Fruit fly (Drosophila melanogaster) whole organism, prepupa: ENCODE measurements around the gene Fancd2.

Experiments
- CG10631 ChIP-seq: fragments of 200-800 bp; sonication (Bioruptor generic); optimal IDR thresholded peaks from 2 replicates; lab custom pipeline; 2016; ENCODE audit warnings: missing biosample characterization, missing genetic modification characterization
- CG11762 ChIP-seq: fragments of 200-800 bp; sonication (Bioruptor generic); optimal IDR thresholded peaks from 3 replicates; lab custom pipeline; 2016; ENCODE audit warnings: missing biosample characterization, missing genetic modification characterization; ENCODE audit not compliant: insufficient read depth
- CG11902 ChIP-seq: fragments of 200-800 bp; sonication (Bioruptor generic); optimal IDR thresholded peaks from 3 replicates; lab custom pipeline; 2016; ENCODE audit warnings: missing biosample characterization, missing genetic modification characterization
- CG15336 ChIP-seq: fragments of 200-800 bp; sonication (Bioruptor generic); IDR thresholded peaks from 2 replicates; pipeline ENCODE4 v1.3.6; 2022; ENCODE audit warnings: missing biosample characterization, missing genetic modification characterization
- CG3032 ChIP-seq: fragments of 200-800 bp; optimal IDR thresholded peaks from 2 replicates; lab custom pipeline; 2019; ENCODE audit warnings: missing biosample characterization, mild to moderate bottlenecking, missing genetic modification characterization, moderate library complexity
- CG31627 ChIP-seq: fragments of 200-800 bp; sonication (Bioruptor generic); optimal IDR thresholded peaks from 3 replicates; lab custom pipeline; 2016; ENCODE audit warnings: missing biosample characterization, missing genetic modification characterization
- CG34406 ChIP-seq: fragments of 200-800 bp; sonication (Bioruptor generic); optimal IDR thresholded peaks from 3 replicates; lab custom pipeline; 2016; ENCODE audit warnings: missing biosample characterization, missing genetic modification characterization
- CG6163 ChIP-seq: fragments of 200-800 bp; sonication (Bioruptor generic); IDR thresholded peaks from 3 replicates; pipeline ENCODE4 v1.3.6; 2022; ENCODE audit warnings: missing biosample characterization, missing genetic modification characterization
- CG6808 ChIP-seq: fragments of 200-800 bp; sonication (Bioruptor generic); optimal IDR thresholded peaks from 3 replicates; lab custom pipeline; 2017; ENCODE audit warnings: missing biosample characterization, missing genetic modification characterization, mild to moderate bottlenecking, moderate library complexity, missing genetic modification reagents
- CG7368 ChIP-seq: fragments of 200-800 bp; sonication (Bioruptor generic); optimal IDR thresholded peaks from 3 replicates; lab custom pipeline; 2016; ENCODE audit warnings: missing biosample characterization, missing genetic modification characterization
- CG8119 ChIP-seq: fragments of 200-800 bp; sonication (Bioruptor generic); IDR thresholded peaks from 3 replicates; pipeline ENCODE4 v1.3.6; 2022; ENCODE audit warnings: missing biosample characterization, missing genetic modification characterization
- CG8319 ChIP-seq: fragments of 200-800 bp; sonication (Bioruptor generic); optimal IDR thresholded peaks from 3 replicates; lab custom pipeline; 2016; ENCODE audit warnings: missing biosample characterization, missing genetic modification characterization
- CG9139 ChIP-seq: fragments of 200-800 bp; sonication (Bioruptor generic); optimal IDR thresholded peaks from 3 replicates; lab custom pipeline; 2017; ENCODE audit warnings: missing biosample characterization, mild to moderate bottlenecking, missing genetic modification characterization
- Eip93F ChIP-seq: fragments of 200-800 bp; sonication (Bioruptor generic); optimal IDR thresholded peaks from 2 replicates; lab custom pipeline; 2016; ENCODE audit warnings: missing biosample characterization, mild to moderate bottlenecking, missing genetic modification characterization
- Ets96B ChIP-seq: fragments of 200-800 bp; optimal IDR thresholded peaks from 2 replicates; lab custom pipeline; 2019; ENCODE audit warnings: missing biosample characterization, mild to moderate bottlenecking, missing genetic modification characterization, moderate library complexity
- Gug ChIP-seq: fragments of 200-800 bp; sonication (Bioruptor generic); IDR thresholded peaks from 2 replicates; pipeline ENCODE4 v1.3.6; 2022; ENCODE audit warnings: missing biosample characterization, missing genetic modification characterization
- Hr39 ChIP-seq: fragments of 200-800 bp; sonication (Bioruptor generic); optimal IDR thresholded peaks from 2 replicates; lab custom pipeline; 2016; ENCODE audit warnings: missing biosample characterization, missing genetic modification characterization
- Hr4 ChIP-seq: fragments of 200-800 bp; sonication (Bioruptor generic); optimal IDR thresholded peaks from 3 replicates; lab custom pipeline; 2016; ENCODE audit warnings: missing biosample characterization, missing genetic modification characterization
- Lpt ChIP-seq: fragments of 200-800 bp; sonication (Bioruptor generic); optimal IDR thresholded peaks from 3 replicates; lab custom pipeline; 2016; ENCODE audit warnings: missing biosample characterization, missing genetic modification characterization
- Met ChIP-seq: fragments of 200-800 bp; sonication (Bioruptor generic); optimal IDR thresholded peaks from 3 replicates; lab custom pipeline; 2016; ENCODE audit warnings: missing biosample characterization, missing genetic modification characterization
- OdsH ChIP-seq: fragments of 200-800 bp; sonication (Bioruptor generic); optimal IDR thresholded peaks from 3 replicates; lab custom pipeline; 2016; ENCODE audit warnings: missing biosample characterization, missing genetic modification characterization
- Sox102F ChIP-seq: fragments of 200-800 bp; sonication (Bioruptor generic); optimal IDR thresholded peaks from 2 replicates; lab custom pipeline; 2016; ENCODE audit warnings: missing biosample characterization, mild to moderate bottlenecking, missing genetic modification characterization
- acj6 ChIP-seq: fragments of 200-800 bp; sonication (Bioruptor generic); optimal IDR thresholded peaks from 3 replicates; lab custom pipeline; 2016; ENCODE audit warnings: missing biosample characterization, missing genetic modification characterization
- dac ChIP-seq: fragments of 200-800 bp; sonication (Bioruptor generic); optimal IDR thresholded peaks from 2 replicates; lab custom pipeline; 2017; ENCODE audit warnings: missing biosample characterization, mild to moderate bottlenecking, missing genetic modification characterization
- eg ChIP-seq: fragments of 200-800 bp; sonication (Bioruptor generic); IDR thresholded peaks from 3 replicates; pipeline ENCODE4 v1.3.6; 2022; ENCODE audit warnings: missing biosample characterization, missing genetic modification characterization
- esn ChIP-seq: fragments of 200-800 bp; sonication (Bioruptor generic); optimal IDR thresholded peaks from 2 replicates; lab custom pipeline; 2016; ENCODE audit warnings: missing biosample characterization, mild to moderate bottlenecking, missing genetic modification characterization, moderate library complexity
- fd59A ChIP-seq: fragments of 200-800 bp; sonication (Bioruptor generic); optimal IDR thresholded peaks from 2 replicates; lab custom pipeline; 2017; ENCODE audit warnings: missing biosample characterization, mild to moderate bottlenecking, missing genetic modification characterization, missing genetic modification reagents
- spab ChIP-seq: fragments of 200-800 bp; sonication (Bioruptor generic); optimal IDR thresholded peaks from 2 replicates; lab custom pipeline; 2017; ENCODE audit warnings: missing biosample characterization, mild to moderate bottlenecking, missing genetic modification characterization, missing genetic modification reagents
- ss ChIP-seq, 2 experiments: fragments of 200-800 bp; sonication (Bioruptor generic); optimal IDR thresholded peaks; 2 replicates in 1 of 2; 3 replicates in 1 of 2; lab custom pipeline; 2017 to 2018; ENCODE audit warnings: mild to moderate bottlenecking in 2 of 2, missing biosample characterization in 2 of 2, missing genetic modification characterization in 2 of 2, moderate library complexity in 1 of 2
- svp ChIP-seq: fragments of 200-800 bp; sonication (Bioruptor generic); peaks from one replicate; lab custom pipeline; 2016; ENCODE audit warnings: missing biosample characterization, missing genetic modification characterization
- topi ChIP-seq: fragments of 200-800 bp; sonication (Bioruptor generic); optimal IDR thresholded peaks from 3 replicates; lab custom pipeline; 2016; ENCODE audit warnings: missing biosample characterization, missing genetic modification characterization
- vri ChIP-seq: fragments of 200-800 bp; sonication (Bioruptor generic); optimal IDR thresholded peaks from 3 replicates; lab custom pipeline; 2016; ENCODE audit warnings: missing biosample characterization, mild to moderate bottlenecking, missing genetic modification characterization

Fancd2 gene

dm6 chr3R:20764058-20764457 is 51.9 kb downstream of the Fancd2 start (continued):
- TF ChIP-seq Ets96B (peak; percentile 75), CG11902 (GFP tag; lab: Kevin White, UChicago) (peak; percentile 12), CG9139 (GFP tag; lab: Kevin White, UChicago) (peak; percentile 43), eg (GFP tag; lab: Robert Waterston, UW) (peak; percentile 59), CG15336 (GFP tag; lab: Robert Waterston, UW) (peak; percentile 60), Lpt (GFP tag; lab: Kevin White, UChicago) (peak; percentile 21), CG6163 (peak; percentile 54; the same call in 2 of the 3 replicates), CG6808 (GFP tag; lab: Kevin White, UChicago) (peak; percentile 53), CG34406 (GFP tag; lab: Kevin White, UChicago) (peak; percentile 69), CG3032 (tag; lab: Kevin White, UChicago) (peak; percentile 69), Gug (peak; percentile 16; the same call in 1 of the 2 replicates), topi (GFP tag; lab: Kevin White, UChicago) (peak; percentile 80), CG8319 (GFP tag; lab: Kevin White, UChicago) (peak; percentile 68), CG11762 (peak; percentile 44), CG7368 (GFP tag; lab: Kevin White, UChicago) (peak; percentile 61), Sox102F (peak; percentile 70), fd59A (GFP tag; lab: Kevin White, UChicago) (peak; percentile 30), Hr39 (GFP tag; lab: Kevin White, UChicago) (peak; percentile 72), spab (GFP tag; lab: Kevin White, UChicago) (peak; percentile 68), CG8119 (GFP tag; lab: Robert Waterston, UW) (peak; percentile 58), OdsH (GFP tag; lab: Kevin White, UChicago) (peak; percentile 73), ss (GFP tag; optimal IDR thresholded peaks at IDR 0.05; lab: Kevin White, UChicago) (peak; percentile 63 to 75), CG31627 (GFP tag; lab: Kevin White, UChicago) (peak; percentile 68), Met (GFP tag; lab: Kevin White, UChicago) (peak; percentile 83)

- no peak for TF ChIP-seq CG34406 (GFP tag; lab: Kevin White, UChicago)
- no peak for TF ChIP-seq CG11902 (GFP tag; lab: Kevin White, UChicago)
- TF ChIP-seq vri (GFP tag; lab: Kevin White, UChicago), result no peak
- no peak for TF ChIP-seq eg (GFP tag; lab: Robert Waterston, UW)
- TF ChIP-seq Eip93F, result peak; percentile 8
- TF ChIP-seq dac (GFP tag; lab: Kevin White, UChicago), result no peak
- no peak for TF ChIP-seq Hr4
- peak; percentile 30 for TF ChIP-seq CG10631 (GFP tag; lab: Kevin White, UChicago)
- peak; percentile 65 for TF ChIP-seq svp (GFP tag; lab: Kevin White, UChicago)
- TF ChIP-seq CG8319 (GFP tag; lab: Kevin White, UChicago), result no peak
- TF ChIP-seq esn (GFP tag; lab: Kevin White, UChicago), result peak; percentile 30
- TF ChIP-seq acj6 (GFP tag; lab: Kevin White, UChicago), result peak; percentile 3
- TF ChIP-seq, all 60 proteins: peak for 5
Observed at dm6 chr3R:20762175-20762795, 53.7 kb downstream of the Fancd2 start, which contains the start of gene CG31195. Gene CG31195 (minus strand): TSS chr3R:20762369.
